Worm (Caenorhabditis elegans): Measurements from ENCODE around the gene C03B8.3.

C03B8.3 gene

ce11 chrIII:7728494-7728893 is 16.4 kb downstream of the C03B8.3 start (continued):
- no peak for TF ChIP-seq daf-19 (GFP tag; conservative IDR thresholded peaks at IDR 0.05)
- TF ChIP-seq nhr-77 (tag; optimal IDR thresholded peaks at IDR 0.05): peak; percentile 10
- no peak for TF ChIP-seq ZK546.5 (tag; optimal IDR thresholded peaks at IDR 0.05)
- peak; percentile 81 for TF ChIP-seq dmd-6 (GFP tag; IDR thresholded peaks at IDR 0.05)
- peak; percentile 4 for TF ChIP-seq nhr-11 (tag; optimal IDR thresholded peaks at IDR 0.05)
- TF ChIP-seq nhr-102 (tag; optimal IDR thresholded peaks at IDR 0.05): peak; percentile 43
- peak; percentile 90 for TF ChIP-seq dve-1 (tag; optimal IDR thresholded peaks at IDR 0.05; ENCODE audit: insufficient read depth)
- TF ChIP-seq aly-2 (tag; optimal IDR thresholded peaks at IDR 0.05): no peak
- no peak for TF ChIP-seq nhr-25 (tag; optimal IDR thresholded peaks at IDR 0.05; ENCODE audit: borderline replicate concordance, insufficient read depth)
- TF ChIP-seq ceh-20 (GFP tag; IDR thresholded peaks at IDR 0.05): 0 out of 2 replicates have a peak, but pooled peaks have one; percentile 44
- no peak for TF ChIP-seq daf-12 (tag; optimal IDR thresholded peaks at IDR 0.05)
- TF ChIP-seq tra-1 (GFP tag; IDR thresholded peaks at IDR 0.05): peak; percentile 70
- no peak for TF ChIP-seq jun-1 (tag; optimal IDR thresholded peaks at IDR 0.05)
- no peak for TF ChIP-seq F44E2.7 (GFP tag; IDR thresholded peaks at IDR 0.05)
- no peak for TF ChIP-seq nhr-6 (tag; optimal IDR thresholded peaks at IDR 0.05)
- no peak for TF ChIP-seq ZK337.2 (GFP tag; IDR thresholded peaks at IDR 0.05)
- TF ChIP-seq zip-11 (GFP tag; IDR thresholded peaks at IDR 0.05): no peak
- no peak for TF ChIP-seq lin-29 (GFP tag; IDR thresholded peaks at IDR 0.05)
- TF ChIP-seq daf-16 (GFP tag; optimal IDR thresholded peaks at IDR 0.05): peak in 1 of 2 experiments; percentile 9
- TF ChIP-seq daf-16 (tag; optimal IDR thresholded peaks at IDR 0.05): peak; percentile 75
- peak; percentile 60 for TF ChIP-seq mes-2 (tag; optimal IDR thresholded peaks at IDR 0.05; ENCODE audit: poor library complexity, severe bottlenecking)
- TF ChIP-seq skn-1 (tag; optimal IDR thresholded peaks at IDR 0.05): no peak
- TF ChIP-seq mxl-2 (GFP tag; conservative IDR thresholded peaks at IDR 0.05): no peak
- TF ChIP-seq Y5F2A.4 (GFP tag; optimal IDR thresholded peaks at IDR 0.05): no peak
- TF ChIP-seq lin-1 (GFP tag; IDR thresholded peaks at IDR 0.05): no peak
- no peak for TF ChIP-seq gei-8 (GFP tag; optimal IDR thresholded peaks at IDR 0.05)
- no peak for TF ChIP-seq aha-1 (tag)
- no peak for TF ChIP-seq ceh-44 (GFP tag; IDR thresholded peaks at IDR 0.05)
- TF ChIP-seq attf-4 (tag; optimal IDR thresholded peaks at IDR 0.05): no peak
- no peak for TF ChIP-seq lim-7 (GFP tag; IDR thresholded peaks at IDR 0.05)
- TF ChIP-seq cey-2 (tag; optimal IDR thresholded peaks at IDR 0.05; ENCODE audit: borderline replicate concordance, insufficient read depth): peak; percentile 32
- no peak for TF ChIP-seq F10B5.3 (tag; optimal IDR thresholded peaks at IDR 0.05)
- no peak for TF ChIP-seq rbr-2 (tag; optimal IDR thresholded peaks at IDR 0.05)
- no peak for TF ChIP-seq unc-62 (GFP tag; optimal IDR thresholded peaks at IDR 0.05 in 1 of 2)
- TF ChIP-seq unc-62 (tag; optimal IDR thresholded peaks at IDR 0.05): no peak
- no peak for TF ChIP-seq D1046.2 (GFP tag; IDR thresholded peaks at IDR 0.05)
- no peak for TF ChIP-seq F37D6.2 (tag; optimal IDR thresholded peaks at IDR 0.05)
- TF ChIP-seq egl-27 (tag; optimal IDR thresholded peaks at IDR 0.05): no peak
- TF ChIP-seq mxl-3 (GFP tag; optimal IDR thresholded peaks at IDR 0.05): peak; percentile 52
- no peak for TF ChIP-seq dmd-8 (GFP tag; IDR thresholded peaks at IDR 0.05)
- TF ChIP-seq dmd-9 (GFP tag; IDR thresholded peaks at IDR 0.05): no peak
- TF ChIP-seq spr-3 (GFP tag; optimal IDR thresholded peaks at IDR 0.05): no peak
- TF ChIP-seq madf-9 (GFP tag; conservative IDR thresholded peaks at IDR 0.05): 0 out of 2 replicates have a peak, but pooled peaks have one; percentile 15
- TF ChIP-seq F26F4.8 (GFP tag; conservative IDR thresholded peaks at IDR 0.05): no peak
- TF ChIP-seq ceh-62 (tag; optimal IDR thresholded peaks at IDR 0.05): no peak
- no peak for TF ChIP-seq T26A8.4 (GFP tag; IDR thresholded peaks at IDR 0.05)
- TF ChIP-seq F49E8.2 (tag; optimal IDR thresholded peaks at IDR 0.05; ENCODE audit: borderline replicate concordance): no peak
- peak in 1 of 2 experiments; percentile 25 for TF ChIP-seq mdl-1 (tag; optimal IDR thresholded peaks at IDR 0.05)
- TF ChIP-seq lin-13 (GFP tag; optimal IDR thresholded peaks at IDR 0.05): peak; percentile 48
- TF ChIP-seq zfp-2 (tag; optimal IDR thresholded peaks at IDR 0.05): no peak
- no peak for TF ChIP-seq nhr-41 (GFP tag; IDR thresholded peaks at IDR 0.05)
- peak; percentile 65 for TF ChIP-seq mep-1 (tag; optimal IDR thresholded peaks at IDR 0.05)
